Worm (Caenorhabditis elegans) whole organism, early embryonic: ENCODE results near the gene ser-2.

Source experiments
- B0310.2 ChIP-seq: sonication (generic microtip); optimal IDR thresholded peaks from 2 replicates; lab custom pipeline; 2016; ENCODE audit warnings: mild to moderate bottlenecking, missing genetic modification characterization, missing compliant biosample characterization
- F13C5.2 ChIP-seq: sonication (generic microtip); optimal IDR thresholded peaks from 2 replicates; lab custom pipeline; 2017; ENCODE audit warnings: mild to moderate bottlenecking, missing genetic modification characterization, inconsistent platforms, missing compliant biosample characterization
- aly-1 ChIP-seq: sonication (generic microtip); optimal IDR thresholded peaks from 2 replicates; lab custom pipeline; 2016; ENCODE audit warnings: missing genetic modification characterization, missing compliant biosample characterization
- ama-1 ChIP-seq: fragments of 150-350 bp; optimal IDR thresholded peaks from 2 replicates; lab custom pipeline; 2014
- ceh-13 ChIP-seq: fragments of 200-800 bp; sonication (Bioruptor generic); optimal IDR thresholded peaks from 2 replicates; lab custom pipeline; 2018; ENCODE audit warnings: mild to moderate bottlenecking, missing genetic modification characterization, missing compliant biosample characterization
- ceh-36 ChIP-seq: sonication (generic microtip); optimal IDR thresholded peaks from 2 replicates; lab custom pipeline; 2016; ENCODE audit warnings: missing genetic modification characterization, inconsistent platforms, missing compliant biosample characterization
- ets-7 ChIP-seq: sonication (generic microtip); optimal IDR thresholded peaks from 2 replicates; lab custom pipeline; 2016; ENCODE audit warnings: missing genotype, missing genetic modification characterization, missing compliant biosample characterization
- flt-1 ChIP-seq: fragments of 200-800 bp; sonication (Bioruptor generic); IDR thresholded peaks from 2 replicates; pipeline ENCODE4 v1.3.6; 2022; ENCODE audit warnings: missing genetic modification characterization, missing compliant biosample characterization
- hmbx-1 ChIP-seq: sonication (generic microtip); optimal IDR thresholded peaks from 2 replicates; lab custom pipeline; 2016; ENCODE audit warnings: mild to moderate bottlenecking, missing genetic modification characterization, missing compliant biosample characterization
- hmg-4 ChIP-seq: fragments of 200-800 bp; sonication (Bioruptor generic); optimal IDR thresholded peaks from 2 replicates; lab custom pipeline; 2018; ENCODE audit warnings: mild to moderate bottlenecking, missing genetic modification characterization, missing compliant biosample characterization
- hnd-1 ChIP-seq: sonication (generic microtip); optimal IDR thresholded peaks from 2 replicates; lab custom pipeline; 2016; ENCODE audit warnings: missing genetic modification characterization, missing compliant biosample characterization
- pes-1 ChIP-seq: fragments of 200-800 bp; sonication (Bioruptor generic); IDR thresholded peaks from 2 replicates; pipeline ENCODE4 v1.3.6; 2022; ENCODE audit warnings: missing genetic modification reagents, missing genetic modification characterization, missing compliant biosample characterization
- scrt-1 ChIP-seq: fragments of 200-800 bp; sonication (Bioruptor generic); IDR thresholded peaks from 2 replicates; pipeline ENCODE4 v1.3.6; 2022; ENCODE audit warnings: missing genetic modification characterization, missing compliant biosample characterization
- sea-1 ChIP-seq: fragments of 200-800 bp; sonication (Bioruptor generic); conservative IDR thresholded peaks from 2 replicates; pipeline ENCODE4 v1.3.6; 2022; ENCODE audit warnings: missing genetic modification characterization, missing compliant biosample characterization
- tbx-11 ChIP-seq: fragments of 200-800 bp; sonication (Bioruptor generic); IDR thresholded peaks from 2 replicates; pipeline ENCODE4 v1.3.6; 2022; ENCODE audit warnings: missing genetic modification characterization, missing compliant biosample characterization
- tbx-37 ChIP-seq: fragments of 200-800 bp; sonication (Bioruptor generic); conservative IDR thresholded peaks from 2 replicates; pipeline ENCODE4 v1.3.6; 2022; ENCODE audit warnings: missing genetic modification reagents, missing genetic modification characterization, missing compliant biosample characterization
- tra-4 ChIP-seq: sonication (generic microtip); optimal IDR thresholded peaks from 2 replicates; lab custom pipeline; 2017; ENCODE audit warnings: missing genetic modification characterization, missing compliant biosample characterization

Gene ser-2

DNA sequence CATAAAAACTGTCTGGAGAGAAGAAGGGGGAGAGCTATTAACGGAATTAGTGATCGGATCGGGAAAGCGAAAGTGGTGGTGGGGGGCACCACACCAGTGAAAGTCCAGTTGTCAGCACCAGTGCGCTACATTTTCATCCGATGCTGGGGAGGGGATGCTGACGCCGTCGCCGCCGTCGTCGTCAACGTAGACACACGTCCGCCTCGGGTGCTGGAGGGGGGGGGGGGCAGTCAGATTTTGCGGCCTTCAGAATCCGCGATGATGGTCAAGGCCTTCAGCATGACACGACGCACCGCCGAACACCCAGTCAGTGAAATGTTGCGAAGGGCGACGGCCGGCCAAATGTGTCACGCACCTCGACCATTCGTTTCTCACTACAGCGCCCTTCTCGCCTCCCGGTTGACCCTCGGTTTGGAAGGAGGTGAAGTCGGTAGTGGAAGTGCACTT lies 7.6 kb upstream of the ser-2 start:
- TF ChIP-seq hmg-4 (GFP tag; lab: Kevin White, UChicago) (peak; percentile 19), hmbx-1 (no peak), hnd-1 (tag; lab: Kevin White, UChicago) (no peak), sea-1 (no peak)

DNA sequence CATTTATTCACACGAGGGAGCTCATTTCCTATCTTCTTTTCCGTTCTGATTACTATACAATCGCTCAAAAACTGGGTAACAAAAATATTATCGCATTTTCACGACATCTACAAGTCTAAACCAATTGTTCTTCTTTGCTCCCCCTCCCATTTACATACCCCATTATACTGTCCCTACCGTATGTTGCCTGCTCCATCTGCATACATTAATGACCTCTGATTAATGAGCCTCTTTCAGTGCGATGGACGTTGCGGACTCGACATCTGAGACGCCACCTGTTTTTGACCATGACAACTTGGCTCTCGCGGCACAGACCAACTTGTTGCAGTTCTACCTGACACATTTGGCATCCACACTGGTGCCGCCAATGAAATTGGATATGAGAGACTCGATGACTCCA lies 6.4 kb upstream of the ser-2 start, which contains the start of gene nhr-91:
TSS of gene nhr-91 (plus strand) at position 232 of the 400 bp plus-strand sequence.
- no peak for TF ChIP-seq hmg-4 (GFP tag; lab: Kevin White, UChicago)
- no peak for TF ChIP-seq F13C5.2 (tag; lab: Kevin White, UChicago)
- TF ChIP-seq aly-1: no peak
- TF ChIP-seq ama-1 (lab: Kevin White, UChicago): no peak
- TF ChIP-seq pes-1: no peak
- TF ChIP-seq hmbx-1: no peak
- TF ChIP-seq scrt-1: no peak
- TF ChIP-seq ceh-36: no peak
- TF ChIP-seq tbx-11 (GFP tag; lab: Robert Waterston, UW): no peak
- no peak for TF ChIP-seq flt-1 (GFP tag; lab: Robert Waterston, UW)
- no peak for TF ChIP-seq sea-1

- TF ChIP-seq tbx-11 (GFP tag; lab: Robert Waterston, UW) (no peak), ceh-13 (GFP tag; lab: Kevin White, UChicago) (no peak), pes-1 (no peak), tbx-37 (GFP tag; lab: Robert Waterston, UW) (no peak), ama-1 (lab: Kevin White, UChicago) (no peak), scrt-1 (no peak), F13C5.2 (tag; lab: Kevin White, UChicago) (no peak), ets-7 (tag; lab: Kevin White, UChicago) (no peak), sea-1 (no peak), B0310.2 (tag; lab: Kevin White, UChicago) (no peak), flt-1 (GFP tag; lab: Robert Waterston, UW) (no peak), hnd-1 (tag; lab: Kevin White, UChicago) (no peak), tra-4 (tag; lab: Kevin White, UChicago) (no peak), hmg-4 (GFP tag; lab: Kevin White, UChicago) (no peak), ceh-36 (no peak), aly-1 (no peak), hmbx-1 (no peak)
Observed at ce11 chrX:15308685-15309084, 5.9 kb upstream of the ser-2 start.

ce11 chrX:15307677-15308076 lies 4.9 kb upstream of the ser-2 start:
- TF ChIP-seq ceh-13 (GFP tag; lab: Kevin White, UChicago): no peak
- peak; percentile 3 for TF ChIP-seq hmg-4 (GFP tag; lab: Kevin White, UChicago)

DNA sequence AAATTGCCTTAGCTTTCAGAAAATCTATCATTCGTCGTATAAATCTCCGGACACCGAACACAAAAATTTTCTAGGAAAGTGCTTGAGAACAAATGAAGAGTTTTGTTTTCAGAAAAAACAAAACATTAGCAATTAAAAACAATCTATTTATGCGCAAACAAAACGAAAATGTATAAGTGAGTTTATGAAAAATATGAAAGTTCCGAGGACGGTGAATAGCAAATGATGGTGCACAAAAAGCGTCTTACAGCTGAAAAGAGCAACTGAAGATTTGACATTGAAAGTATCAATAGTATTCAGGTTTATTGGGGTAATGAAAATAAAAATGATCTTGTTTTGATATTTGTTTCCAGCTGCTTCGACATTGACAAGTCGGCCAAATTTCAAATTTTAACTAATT lies 2.8 kb downstream of the ser-2 start:
- TF ChIP-seq hnd-1 (tag; lab: Kevin White, UChicago) (no peak), hmbx-1 (no peak), ceh-13 (GFP tag; lab: Kevin White, UChicago) (no peak), ceh-36 (no peak), tbx-37 (GFP tag; lab: Robert Waterston, UW) (no peak), hmg-4 (GFP tag; lab: Kevin White, UChicago) (no peak), B0310.2 (tag; lab: Kevin White, UChicago) (no peak), pes-1 (no peak), ets-7 (tag; lab: Kevin White, UChicago) (no peak), sea-1 (no peak), aly-1 (no peak), tra-4 (tag; lab: Kevin White, UChicago) (no peak), ama-1 (lab: Kevin White, UChicago) (no peak), F13C5.2 (tag; lab: Kevin White, UChicago) (no peak), scrt-1 (no peak), tbx-11 (GFP tag; lab: Robert Waterston, UW) (no peak), flt-1 (GFP tag; lab: Robert Waterston, UW) (no peak)

- TF ChIP-seq F13C5.2 (tag; lab: Kevin White, UChicago) (peak; percentile 64), flt-1 (GFP tag; lab: Robert Waterston, UW) (peak; percentile 77), ama-1 (lab: Kevin White, UChicago) (no peak), tbx-11 (GFP tag; lab: Robert Waterston, UW) (peak; percentile 85), hmg-4 (GFP tag; lab: Kevin White, UChicago) (peak; percentile 78), scrt-1 (peak; percentile 86), aly-1 (peak; percentile 85), hnd-1 (tag; lab: Kevin White, UChicago) (peak; percentile 55), tbx-37 (GFP tag; lab: Robert Waterston, UW) (peak; percentile 79), hmbx-1 (peak; percentile 37), ets-7 (tag; lab: Kevin White, UChicago) (peak; percentile 27), tra-4 (tag; lab: Kevin White, UChicago) (no peak), sea-1 (peak; percentile 84), B0310.2 (tag; lab: Kevin White, UChicago) (peak; percentile 77), ceh-13 (GFP tag; lab: Kevin White, UChicago) (peak; percentile 69), ceh-36 (peak; percentile 75), pes-1 (peak; percentile 87)
Observed at ce11 chrX:15297396-15297827, 5.4 kb downstream of the ser-2 start.

ce11 chrX:15285554-15285953 lies 17.2 kb downstream of the ser-2 start:
- no peak for TF ChIP-seq ama-1 (lab: Kevin White, UChicago)
- no peak for TF ChIP-seq scrt-1
- no peak for TF ChIP-seq hmbx-1
- TF ChIP-seq ceh-36: no peak
- no peak for TF ChIP-seq B0310.2 (tag; lab: Kevin White, UChicago)
- TF ChIP-seq sea-1: no peak

ce11 chrX:15283740-15284139 lies 19.0 kb downstream of the ser-2 start, which contains the start of gene jud-4:
Gene jud-4 (plus strand): TSS chrX:15284115.
- TF ChIP-seq ceh-13 (GFP tag; lab: Kevin White, UChicago): no peak
- TF ChIP-seq tbx-37 (GFP tag; lab: Robert Waterston, UW): no peak
- TF ChIP-seq ceh-36: no peak
- no peak for TF ChIP-seq flt-1 (GFP tag; lab: Robert Waterston, UW)
- TF ChIP-seq hnd-1 (tag; lab: Kevin White, UChicago): no peak
- TF ChIP-seq pes-1: no peak
- TF ChIP-seq ets-7 (tag; lab: Kevin White, UChicago): no peak
- TF ChIP-seq aly-1: no peak
